Worm (Caenorhabditis elegans) whole organism, mixed stage, embryonic: Measurements from ENCODE around the gene cal-5.

Experiments
- ceh-83 ChIP-seq: fragments of 200-800 bp; sonication (Bioruptor generic); optimal IDR thresholded peaks from 2 replicates; lab custom pipeline; 2018; ENCODE audit warnings: mild to moderate bottlenecking, missing genetic modification characterization, missing compliant biosample characterization
- drap-1 ChIP-seq: fragments of 200-800 bp; sonication (Bioruptor generic); optimal IDR thresholded peaks from 3 replicates; lab custom pipeline; 2018; ENCODE audit warnings: mild to moderate bottlenecking, missing genetic modification characterization, missing compliant biosample characterization
- elt-3 ChIP-seq: fragments of 150-350 bp; optimal IDR thresholded peaks from 2 replicates; lab custom pipeline; 2014; ENCODE audit warnings: missing biosample characterization, missing genetic modification characterization
- lin-13 ChIP-seq: fragments of 150-350 bp; optimal IDR thresholded peaks from 2 replicates; lab custom pipeline; 2014; ENCODE audit warnings: missing biosample characterization, missing genetic modification characterization
- mls-2 ChIP-seq: sonication (generic microtip); optimal IDR thresholded peaks from 2 replicates; lab custom pipeline; 2016; ENCODE audit warnings: mild to moderate bottlenecking, missing genetic modification characterization, moderate library complexity, missing compliant biosample characterization
- nhr-12 ChIP-seq: fragments of 150-350 bp; optimal IDR thresholded peaks from 2 replicates; lab custom pipeline; 2014; ENCODE audit warnings: missing biosample characterization, missing genetic modification characterization
- nhr-237 ChIP-seq: fragments of 150-350 bp; optimal IDR thresholded peaks from 2 replicates; lab custom pipeline; 2014; ENCODE audit warnings: missing biosample characterization, missing genetic modification characterization
- nhr-28 ChIP-seq: fragments of 150-350 bp; optimal IDR thresholded peaks from 2 replicates; lab custom pipeline; 2014; ENCODE audit warnings: missing biosample characterization, missing genetic modification characterization
- nhr-76 ChIP-seq: sonication (generic microtip); optimal IDR thresholded peaks from 2 replicates; lab custom pipeline; 2017; ENCODE audit warnings: missing biosample characterization, missing genetic modification characterization
- pha-4 ChIP-seq: fragments of 150-350 bp; optimal IDR thresholded peaks from 2 replicates; lab custom pipeline; 2018; ENCODE audit warnings: missing biosample characterization, missing genetic modification reagents, missing genetic modification characterization
- snpc-4 ChIP-seq: fragments of 150-350 bp; optimal IDR thresholded peaks from 2 replicates; lab custom pipeline; 2014; ENCODE audit warnings: missing biosample characterization, missing genetic modification characterization
- unc-39 ChIP-seq: fragments of 150-350 bp; optimal IDR thresholded peaks from 2 replicates; lab custom pipeline; 2014; ENCODE audit warnings: missing biosample characterization, missing genetic modification characterization
- zip-8 ChIP-seq: fragments of 150-350 bp; optimal IDR thresholded peaks from 2 replicates; lab custom pipeline; 2014; ENCODE audit warnings: missing biosample characterization, missing genetic modification characterization
- ztf-11 ChIP-seq: fragments of 150-350 bp; optimal IDR thresholded peaks from 2 replicates; lab custom pipeline; 2014; ENCODE audit warnings: missing biosample characterization, missing genetic modification characterization

ce11 chrX:5120196-5120595 is 42.4 kb upstream of the cal-5 start:
- TF ChIP-seq ztf-11 (tag; lab: Kevin White, UChicago): no peak
- TF ChIP-seq nhr-237: no peak
- no peak for TF ChIP-seq snpc-4 (tag; lab: Kevin White, UChicago)
- no peak for TF ChIP-seq nhr-76 (tag; lab: Kevin White, UChicago)
- no peak for TF ChIP-seq unc-39 (tag; lab: Kevin White, UChicago)
- TF ChIP-seq pha-4 (tag; lab: Kevin White, UChicago): no peak
- TF ChIP-seq lin-13: no peak
- no peak for TF ChIP-seq elt-3 (tag; lab: Kevin White, UChicago)
- TF ChIP-seq nhr-28 (tag; lab: Kevin White, UChicago): no peak
- TF ChIP-seq mls-2 (tag; lab: Kevin White, UChicago): no peak
- TF ChIP-seq nhr-12 (tag; lab: Kevin White, UChicago): no peak
- TF ChIP-seq ceh-83: no peak
- no peak for TF ChIP-seq zip-8 (tag; lab: Kevin White, UChicago)
- no peak for TF ChIP-seq drap-1 (GFP tag; lab: Kevin White, UChicago)
